Worm (Caenorhabditis elegans) whole organism, L3 larva: ENCODE measurements around the gene ddp-1.
A peak's percentile ranks its signal among the peaks of the same experiment; 100 is the strongest.

Experiments used
- ZK546.5 ChIP-seq: sonication (generic microtip); optimal IDR thresholded peaks from 2 replicates; lab custom pipeline; 2017; ENCODE audit warnings: missing biosample characterization, missing genetic modification characterization
- aly-2 ChIP-seq: fragments of 150-350 bp; optimal IDR thresholded peaks from 2 replicates; lab custom pipeline; 2014; ENCODE audit warnings: missing biosample characterization, missing genetic modification characterization
- ceh-28 ChIP-seq: fragments of 150-350 bp; optimal IDR thresholded peaks from 2 replicates; lab custom pipeline; 2014; ENCODE audit warnings: missing biosample characterization, missing genetic modification reagents, missing genetic modification characterization
- ceh-9 ChIP-seq: sonication (generic microtip); optimal IDR thresholded peaks from 2 replicates; lab custom pipeline; 2018; ENCODE audit warnings: missing biosample characterization, missing genetic modification characterization
- daf-12 ChIP-seq: fragments of 150-350 bp; optimal IDR thresholded peaks from 2 replicates; lab custom pipeline; 2014; ENCODE audit warnings: missing biosample characterization, missing genetic modification reagents, missing genetic modification characterization
- egl-27 ChIP-seq: sonication (generic microtip); optimal IDR thresholded peaks from 4 replicates; lab custom pipeline; 2017; ENCODE audit warnings: missing biosample characterization, missing genetic modification reagents, missing genetic modification characterization
- egl-5 ChIP-seq: fragments of 150-350 bp; optimal IDR thresholded peaks from 2 replicates; lab custom pipeline; 2017; ENCODE audit warnings: missing biosample characterization, missing genetic modification reagents, missing genetic modification characterization, inconsistent platforms
- elt-3 ChIP-seq, 3 experiments: fragments of 150-350 bp in 1 of 3; sonication (generic microtip) in 2 of 3; optimal IDR thresholded peaks; 2 replicates in 2 of 3; 4 replicates in 1 of 3; lab custom pipeline; 2014 to 2017; ENCODE audit warnings: missing biosample characterization in 3 of 3, missing genetic modification characterization in 3 of 3
- fkh-2 ChIP-seq: fragments of 150-350 bp; optimal IDR thresholded peaks from 2 replicates; lab custom pipeline; 2014; ENCODE audit warnings: missing biosample characterization, missing genetic modification reagents, missing genetic modification characterization
- hmg-11 ChIP-seq: sonication (generic microtip); optimal IDR thresholded peaks from 2 replicates; lab custom pipeline; 2016; ENCODE audit warnings: missing genetic modification characterization, missing compliant biosample characterization
- lin-15B ChIP-seq: fragments of 150-350 bp; optimal IDR thresholded peaks from 2 replicates; lab custom pipeline; 2014; ENCODE audit warnings: missing biosample characterization, missing genetic modification characterization
- lin-39 ChIP-seq: fragments of 150-350 bp; optimal IDR thresholded peaks from 2 replicates; lab custom pipeline; 2018; ENCODE audit warnings: missing biosample characterization, missing genetic modification reagents, missing genetic modification characterization
- lsy-12 ChIP-seq: sonication (generic microtip); optimal IDR thresholded peaks from 2 replicates; lab custom pipeline; 2016; ENCODE audit warnings: mild to moderate bottlenecking, missing genetic modification characterization, missing compliant biosample characterization
- mdl-1 ChIP-seq: fragments of 150-350 bp; optimal IDR thresholded peaks from 2 replicates; lab custom pipeline; 2014; ENCODE audit warnings: missing biosample characterization, missing genetic modification characterization
- nfya-1 ChIP-seq: sonication (generic microtip); optimal IDR thresholded peaks from 2 replicates; lab custom pipeline; 2017; ENCODE audit warnings: missing genetic modification characterization, mild to moderate bottlenecking, missing compliant biosample characterization, antibody characterized with exemption, moderate library complexity; ENCODE audit not compliant: insufficient read depth
- nhr-12 ChIP-seq: fragments of 150-350 bp; optimal IDR thresholded peaks from 2 replicates; lab custom pipeline; 2014; ENCODE audit warnings: missing biosample characterization, missing genetic modification characterization
- nhr-237 ChIP-seq: fragments of 150-350 bp; optimal IDR thresholded peaks from 2 replicates; lab custom pipeline; 2014; ENCODE audit warnings: missing biosample characterization, missing genetic modification characterization
- nhr-25 ChIP-seq: sonication (generic microtip); optimal IDR thresholded peaks from 2 replicates; lab custom pipeline; 2017; ENCODE audit warnings: missing biosample characterization, missing genetic modification characterization
- nhr-43 ChIP-seq: sonication (generic microtip); optimal IDR thresholded peaks from 2 replicates; lab custom pipeline; 2016; ENCODE audit warnings: mild to moderate bottlenecking, missing genetic modification characterization, missing compliant biosample characterization; ENCODE audit not compliant: poor library complexity, severe bottlenecking
- nhr-67 ChIP-seq: fragments of 150-350 bp; optimal IDR thresholded peaks from 2 replicates; lab custom pipeline; 2014; ENCODE audit warnings: missing biosample characterization, missing genetic modification characterization
- nhr-76 ChIP-seq: fragments of 150-350 bp; sonication (generic microtip); optimal IDR thresholded peaks from 5 replicates; lab custom pipeline; 2014; ENCODE audit warnings: missing biosample characterization, missing genetic modification characterization
- nhr-77 ChIP-seq: fragments of 150-350 bp; optimal IDR thresholded peaks from 2 replicates; lab custom pipeline; 2014; ENCODE audit warnings: missing biosample characterization, missing genetic modification characterization
- sea-2 ChIP-seq: fragments of 150-350 bp; sonication (generic microtip); optimal IDR thresholded peaks from 4 replicates; lab custom pipeline; 2014; ENCODE audit warnings: missing biosample characterization, missing genetic modification reagents, missing genetic modification characterization
- skn-1 ChIP-seq: fragments of 150-350 bp; optimal IDR thresholded peaks from 2 replicates; lab custom pipeline; 2014; ENCODE audit warnings: missing biosample characterization, missing genetic modification characterization
- snpc-4 ChIP-seq: fragments of 150-350 bp; optimal IDR thresholded peaks from 2 replicates; lab custom pipeline; 2014; ENCODE audit warnings: missing biosample characterization, missing genetic modification characterization
- unc-39 ChIP-seq: sonication (generic microtip); optimal IDR thresholded peaks from 4 replicates; lab custom pipeline; 2017; ENCODE audit warnings: missing biosample characterization, missing genetic modification characterization
- ztf-4 ChIP-seq: fragments of 150-350 bp; optimal IDR thresholded peaks from 2 replicates; lab custom pipeline; 2014; ENCODE audit warnings: missing biosample characterization, missing genetic modification characterization

The ddp-1 gene

ce11 chrIII:1860129-1860528 lies 441 bp downstream of the ddp-1 start, which contains the start of gene ttc-7:
Gene ttc-7 (plus strand): TSS chrIII:1860429.
- TF ChIP-seq nhr-77 (tag; lab: Kevin White, UChicago) (no peak), nhr-76 (tag; lab: Kevin White, UChicago) (no peak), nhr-67 (tag; lab: Kevin White, UChicago) (no peak), unc-39 (tag; lab: Kevin White, UChicago) (no peak), ceh-9 (tag; lab: Kevin White, UChicago) (no peak), snpc-4 (tag; lab: Kevin White, UChicago) (no peak), sea-2 (GFP tag; lab: Kevin White, UChicago) (no peak), lsy-12 (tag; lab: Kevin White, UChicago) (no peak), hmg-11 (tag; lab: Kevin White, UChicago) (no peak), nhr-12 (no peak), ztf-4 (tag; lab: Kevin White, UChicago) (no peak), lin-15B (no peak), aly-2 (tag; lab: Kevin White, UChicago) (no peak), egl-27 (tag; lab: Kevin White, UChicago) (no peak)
- TF ChIP-seq, all 47 proteins: peak for 0

ce11 chrIII:1876267-1876865 lies 16.7 kb downstream of the ddp-1 start:
- TF ChIP-seq lin-15B, result no peak
- no peak for TF ChIP-seq nhr-237 (tag; lab: Kevin White, UChicago)
- no peak for TF ChIP-seq elt-3 (tag; optimal IDR thresholded peaks at IDR 0.05; lab: Kevin White, UChicago)
- no peak for TF ChIP-seq lin-39 (tag; lab: Kevin White, UChicago)
- TF ChIP-seq daf-12, result no peak
- TF ChIP-seq ceh-28 (tag; lab: Kevin White, UChicago), result peak; percentile 98

- no peak for TF ChIP-seq nhr-77 (tag; lab: Kevin White, UChicago)
- TF ChIP-seq, all 47 proteins: peak for 0
These were observed 17.5 kb downstream of the ddp-1 start for ce11 chrIII:1877189-1877588.

ce11 chrIII:1878065-1878464 lies 18.4 kb downstream of the ddp-1 start, which contains the start of gene smi-1:
Gene smi-1 (plus strand): TSS chrIII:1878365.
- TF ChIP-seq elt-3 (tag; optimal IDR thresholded peaks at IDR 0.05; lab: Kevin White, UChicago), result no peak
- no peak for TF ChIP-seq nhr-25 (tag; lab: Kevin White, UChicago)
- TF ChIP-seq ceh-28 (tag; lab: Kevin White, UChicago), result no peak
- TF ChIP-seq hmg-11 (tag; lab: Kevin White, UChicago), result no peak
- TF ChIP-seq sea-2 (GFP tag; lab: Kevin White, UChicago), result no peak
- no peak for TF ChIP-seq fkh-2
- TF ChIP-seq mdl-1 (tag; lab: Kevin White, UChicago), result no peak
- TF ChIP-seq nhr-43 (tag; lab: Kevin White, UChicago), result no peak
- TF ChIP-seq ZK546.5, result no peak
- no peak for TF ChIP-seq nhr-76 (tag; lab: Kevin White, UChicago)
- no peak for TF ChIP-seq daf-12

- TF ChIP-seq egl-5 (tag; lab: Kevin White, UChicago), result no peak
- TF ChIP-seq ceh-28 (tag; lab: Kevin White, UChicago), result peak; percentile 99
These were observed 19.2 kb downstream of the ddp-1 start for ce11 chrIII:1878918-1879317.

ce11 chrIII:1880221-1880620 lies 20.5 kb downstream of the ddp-1 start:
- TF ChIP-seq ceh-28 (tag; lab: Kevin White, UChicago) (peak; percentile 94), nfya-1 (tag; lab: Kevin White, UChicago) (no peak)

- TF ChIP-seq egl-27 (tag; lab: Kevin White, UChicago), result no peak
- TF ChIP-seq ceh-28 (tag; lab: Kevin White, UChicago), result peak; percentile 88
These were observed 23.0 kb downstream of the ddp-1 start for ce11 chrIII:1882678-1883077.

ce11 chrIII:1886914-1887313 lies 27.2 kb downstream of the ddp-1 start:
- TF ChIP-seq ceh-28 (tag; lab: Kevin White, UChicago) (peak; percentile 83), skn-1 (tag; lab: Kevin White, UChicago) (no peak)
